Worm (Caenorhabditis elegans) whole organism, L1 larva: Measurements from ENCODE around the gene srt-34.
A peak's percentile ranks its signal among the peaks of the same experiment; 100 is the strongest.

Experiments used
- F16B12.6 ChIP-seq: fragments of 150-350 bp; optimal IDR thresholded peaks from 2 replicates; lab custom pipeline; 2014; ENCODE audit warnings: missing biosample characterization, missing genetic modification characterization
- Y116A8C.19 ChIP-seq: sonication (generic microtip); optimal IDR thresholded peaks from 2 replicates; lab custom pipeline; 2016; ENCODE audit warnings: missing compliant biosample characterization, missing genetic modification characterization, borderline replicate concordance
- aly-2 ChIP-seq: fragments of 150-350 bp; optimal IDR thresholded peaks from 2 replicates; lab custom pipeline; 2014; ENCODE audit warnings: missing biosample characterization, missing genetic modification characterization
- ama-1 ChIP-seq: fragments of 150-350 bp; optimal IDR thresholded peaks from 2 replicates; lab custom pipeline; 2014
- blmp-1 ChIP-seq: fragments of 150-350 bp; optimal IDR thresholded peaks from 2 replicates; lab custom pipeline; 2014; ENCODE audit warnings: missing biosample characterization, missing genetic modification characterization
- ceh-82 ChIP-seq, 3 experiments: fragments of 150-350 bp in 1 of 3; sonication (generic microtip) in 2 of 3; optimal IDR thresholded peaks; 2 replicates each; lab custom pipeline; 2014 to 2017; ENCODE audit warnings: missing biosample characterization in 3 of 3, missing genetic modification characterization in 3 of 3
- efl-1 ChIP-seq, 4 experiments: fragments of 150-350 bp; optimal IDR thresholded peaks in 3 of 4; peaks in 1 of 4; 1 replicate in 1 of 4; 2 replicates in 3 of 4; lab custom pipeline; 2014; ENCODE audit warnings: missing biosample characterization in 2 of 4, missing genetic modification characterization in 2 of 4, missing genetic modification reagents in 2 of 4
- elt-2 ChIP-seq: sonication (generic microtip); optimal IDR thresholded peaks from 2 replicates; lab custom pipeline; 2016; ENCODE audit warnings: missing genetic modification characterization, mild to moderate bottlenecking, inconsistent platforms, missing compliant biosample characterization, missing genetic modification reagents
- ets-5 ChIP-seq: fragments of 200-800 bp; sonication (Bioruptor generic); IDR thresholded peaks from 2 replicates; pipeline ENCODE4 v1.3.6; 2022; ENCODE audit warnings: missing genetic modification characterization, missing compliant biosample characterization
- fkh-8 ChIP-seq: sonication (generic microtip); optimal IDR thresholded peaks from 2 replicates; lab custom pipeline; 2016; ENCODE audit warnings: mild to moderate bottlenecking, missing genetic modification characterization, missing compliant biosample characterization
- grh-1 ChIP-seq: fragments of 200-800 bp; sonication (Bioruptor generic); IDR thresholded peaks from 2 replicates; pipeline ENCODE4 v1.3.6; 2022; ENCODE audit warnings: missing genetic modification reagents, missing genetic modification characterization, missing compliant biosample characterization
- isw-1 ChIP-seq: fragments of 200-800 bp; sonication (Bioruptor generic); IDR thresholded peaks from 2 replicates; pipeline ENCODE4 v1.3.6; 2022; ENCODE audit warnings: missing genetic modification characterization, missing compliant biosample characterization
- lin-14 ChIP-seq: fragments of 200-800 bp; sonication (Bioruptor generic); optimal IDR thresholded peaks from 2 replicates; lab custom pipeline; 2018; ENCODE audit warnings: mild to moderate bottlenecking, missing genetic modification characterization, moderate library complexity, missing compliant biosample characterization
- lin-15B ChIP-seq: fragments of 150-350 bp; sonication (generic microtip); optimal IDR thresholded peaks from 3 replicates; lab custom pipeline; 2014; ENCODE audit warnings: missing biosample characterization, missing genetic modification characterization
- lin-39 ChIP-seq: fragments of 150-350 bp; optimal IDR thresholded peaks from 2 replicates; lab custom pipeline; 2014; ENCODE audit warnings: missing biosample characterization, missing genetic modification reagents, missing genetic modification characterization
- lsy-2 ChIP-seq, 2 experiments: fragments of 150-350 bp; optimal IDR thresholded peaks; 2 replicates each; lab custom pipeline; 2014; ENCODE audit warnings: missing biosample characterization in 2 of 2, missing genetic modification characterization in 2 of 2
- mab-9 ChIP-seq: fragments of 200-800 bp; sonication (Bioruptor generic); IDR thresholded peaks from 2 replicates; pipeline ENCODE4 v1.3.6; 2022; ENCODE audit warnings: missing genetic modification reagents, missing genetic modification characterization, missing compliant biosample characterization
- nhr-12 ChIP-seq: sonication (generic microtip); optimal IDR thresholded peaks from 2 replicates; lab custom pipeline; 2017; ENCODE audit warnings: missing biosample characterization, missing genetic modification characterization
- nhr-28 ChIP-seq: fragments of 150-350 bp; optimal IDR thresholded peaks from 2 replicates; lab custom pipeline; 2014; ENCODE audit warnings: missing biosample characterization, missing genetic modification characterization
- nhr-77 ChIP-seq: fragments of 150-350 bp; optimal IDR thresholded peaks from 2 replicates; lab custom pipeline; 2014; ENCODE audit warnings: missing biosample characterization, missing genetic modification characterization
- nhr-84 ChIP-seq: sonication (generic microtip); optimal IDR thresholded peaks from 2 replicates; lab custom pipeline; 2017; ENCODE audit warnings: missing biosample characterization, missing genetic modification characterization
- nhr-85 ChIP-seq: sonication (generic microtip); peaks from one replicate; lab custom pipeline; 2016; ENCODE audit warnings: missing genetic modification characterization, inconsistent platforms, missing compliant biosample characterization
- nhr-90 ChIP-seq: sonication (generic microtip); optimal IDR thresholded peaks from 2 replicates; lab custom pipeline; 2016; ENCODE audit warnings: mild to moderate bottlenecking, missing genetic modification characterization, missing compliant biosample characterization; ENCODE audit not compliant: poor library complexity
- swsn-7 ChIP-seq: sonication (generic microtip); optimal IDR thresholded peaks from 2 replicates; lab custom pipeline; 2016; ENCODE audit warnings: missing genetic modification characterization, missing compliant biosample characterization
- tbx-2 ChIP-seq: sonication (generic microtip); optimal IDR thresholded peaks from 2 replicates; lab custom pipeline; 2016; ENCODE audit warnings: missing genetic modification characterization, missing compliant biosample characterization
- tlp-1 ChIP-seq: fragments of 150-350 bp; optimal IDR thresholded peaks from 2 replicates; lab custom pipeline; 2014; ENCODE audit warnings: missing biosample characterization, missing genetic modification characterization
- unc-130 ChIP-seq: fragments of 150-350 bp; optimal IDR thresholded peaks from 2 replicates; lab custom pipeline; 2017; ENCODE audit warnings: missing biosample characterization, missing genetic modification characterization, inconsistent platforms
- unc-98 ChIP-seq: fragments of 200-800 bp; sonication (Bioruptor generic); IDR thresholded peaks from 2 replicates; pipeline ENCODE4 v1.3.6; 2022; ENCODE audit warnings: missing genetic modification characterization, missing compliant biosample characterization
- ztf-4 ChIP-seq: fragments of 150-350 bp; optimal IDR thresholded peaks from 2 replicates; lab custom pipeline; 2014; ENCODE audit warnings: missing biosample characterization, missing genetic modification characterization

srt-34 gene

DNA sequence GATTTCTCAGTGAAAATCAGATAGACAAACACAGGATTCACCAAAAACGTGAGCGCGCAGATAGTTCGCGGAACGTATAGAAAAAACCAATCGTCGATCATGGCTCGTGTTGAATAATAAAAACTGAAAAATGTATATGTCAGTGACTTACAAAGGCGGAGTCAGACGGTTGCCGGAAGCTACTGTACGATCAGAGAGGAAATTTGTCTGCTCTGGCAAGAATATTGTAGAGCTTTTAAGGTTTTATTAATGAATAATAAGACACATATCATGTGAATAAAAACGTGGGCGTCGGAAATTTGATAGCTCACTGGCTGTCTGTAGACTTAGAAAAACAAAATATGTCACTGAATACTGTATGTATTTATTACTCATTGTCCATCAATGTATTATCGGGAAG lies 37.5 kb upstream of the srt-34 start, which contains the start of gene srj-57:
Gene srj-57, minus strand, starts transcription at position 101 of the 400 bp plus-strand sequence.
- TF ChIP-seq unc-130 (tag; lab: Kevin White, UChicago) = no peak
- no peak for TF ChIP-seq ceh-82 (tag; optimal IDR thresholded peaks at IDR 0.05; lab: Kevin White, UChicago)

DNA sequence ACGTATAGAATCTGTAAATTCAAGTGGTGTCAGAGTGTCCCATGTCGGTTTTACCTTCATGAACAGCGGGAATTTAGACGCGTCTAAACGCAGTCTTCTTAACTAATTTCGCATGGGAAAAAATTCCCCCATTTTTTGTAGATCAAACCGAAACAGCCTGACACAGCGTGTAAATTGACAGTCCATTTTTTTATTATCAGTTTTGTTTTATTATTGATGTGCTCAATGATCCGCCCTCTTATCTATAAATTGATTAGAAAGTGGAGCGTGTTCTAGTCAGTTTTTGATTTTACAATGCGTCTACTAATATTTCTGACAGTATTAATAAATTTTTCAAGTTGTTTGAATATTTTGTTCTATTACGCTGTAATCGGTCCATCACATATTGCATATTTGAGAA lies 31.1 kb upstream of the srt-34 start, which contains the start of gene ugt-53:
Gene ugt-53, plus strand, starts transcription at position 273 of the 400 bp plus-strand sequence.
- TF ChIP-seq grh-1 = no peak
- TF ChIP-seq nhr-12 (tag; lab: Kevin White, UChicago) = no peak
- TF ChIP-seq nhr-85 = peak; percentile 21
- TF ChIP-seq lin-39 = no peak
- peak; percentile 54 for TF ChIP-seq elt-2 (tag; lab: Kevin White, UChicago)
- no peak for TF ChIP-seq nhr-84

DNA sequence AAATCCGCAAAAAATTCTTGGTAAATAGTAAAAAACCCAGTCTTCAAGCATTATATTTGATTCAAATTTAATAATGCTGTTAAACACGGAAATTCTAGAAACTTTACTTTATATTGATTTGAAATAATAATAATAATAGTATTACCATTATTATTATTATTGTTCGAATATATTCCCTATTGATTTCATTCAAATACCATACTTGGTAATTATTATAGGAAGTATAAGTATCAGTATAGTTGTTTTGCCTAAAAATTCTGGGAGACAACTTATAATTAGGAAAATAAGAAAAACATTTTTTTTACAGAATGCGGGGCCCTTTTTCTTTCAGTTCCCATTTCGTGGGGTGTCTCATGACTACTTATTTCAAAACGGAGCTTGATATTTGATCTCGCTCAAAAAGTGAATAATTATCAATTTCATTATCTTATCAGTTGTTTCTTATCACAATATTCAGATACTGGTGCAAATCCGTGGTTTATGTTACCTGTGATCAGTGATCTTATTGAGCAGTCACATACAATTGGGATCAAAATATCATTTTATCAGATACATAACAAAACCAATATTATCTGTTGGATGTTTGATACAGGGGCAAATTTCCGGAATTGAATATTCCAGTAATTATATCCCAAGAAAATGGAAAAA lies 30.4 kb upstream of the srt-34 start, which contains the start of gene srj-49:
Gene srj-49, minus strand, starts transcription at position 51 of the 648 bp plus-strand sequence.
- TF ChIP-seq elt-2 (tag; lab: Kevin White, UChicago) (peak; percentile 96), isw-1 (GFP tag; lab: Robert Waterston, UW) (no peak)

DNA sequence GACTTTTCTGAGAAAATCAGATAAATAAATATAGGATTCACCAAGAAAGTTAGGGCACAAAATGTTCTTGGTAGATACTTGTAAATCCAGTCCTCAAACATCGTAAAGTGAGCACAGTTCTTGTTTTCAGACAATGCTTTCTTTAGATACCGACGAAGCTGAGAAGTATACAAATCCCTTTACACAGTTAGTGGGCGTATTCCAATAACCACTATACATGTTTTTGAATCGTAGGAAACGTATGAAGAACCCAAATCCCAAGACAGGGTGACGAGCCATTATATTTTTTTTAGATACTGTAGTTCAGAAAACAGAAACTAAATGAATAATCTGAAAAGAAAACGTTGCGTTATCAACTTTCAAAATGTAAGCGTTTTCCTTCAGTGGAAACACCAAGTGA lies 27.8 kb upstream of the srt-34 start, which contains the start of gene srj-44:
Gene srj-44, minus strand, starts transcription at position 101 of the 400 bp plus-strand sequence.
- TF ChIP-seq efl-1 (optimal IDR thresholded peaks at IDR 0.05; lab: Kevin White, UChicago) = no peak
- peak in 1 of 2 experiments; percentile 29 for TF ChIP-seq efl-1 (GFP tag; optimal IDR thresholded peaks at IDR 0.05 in 1 of 2; lab: Kevin White, UChicago)
- TF ChIP-seq unc-98 = no peak

DNA sequence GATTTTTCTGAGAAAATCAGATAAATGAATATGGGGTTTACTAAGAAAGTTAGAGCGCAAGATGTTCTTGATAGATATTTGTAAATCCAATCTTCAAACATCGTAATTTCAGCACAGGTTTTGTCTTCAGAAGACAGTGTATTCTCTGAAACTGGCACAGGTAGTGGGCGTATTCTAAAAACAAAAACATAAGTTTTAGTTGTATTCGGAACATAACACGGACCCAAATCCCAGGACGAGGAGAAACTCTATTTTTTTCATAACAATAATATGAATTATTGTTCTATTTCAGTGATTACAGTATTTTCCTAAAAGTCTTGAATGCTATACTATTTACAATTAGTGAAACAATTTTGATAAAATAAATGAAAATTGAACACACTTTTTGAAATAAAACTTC lies 18.5 kb upstream of the srt-34 start, which contains the start of gene srj-45:
Gene srj-45, minus strand, starts transcription at position 101 of the 400 bp plus-strand sequence.
- TF ChIP-seq ama-1 = no peak
- no peak for TF ChIP-seq aly-2 (tag; lab: Kevin White, UChicago)
- no peak for TF ChIP-seq Y116A8C.19 (tag; lab: Kevin White, UChicago)
- no peak for TF ChIP-seq lin-15B (tag; lab: Kevin White, UChicago)
- no peak for TF ChIP-seq lin-14 (GFP tag; lab: Kevin White, UChicago)
- TF ChIP-seq F16B12.6 = no peak
- no peak for TF ChIP-seq mab-9 (GFP tag; lab: Robert Waterston, UW)
- no peak for TF ChIP-seq tlp-1 (tag; lab: Kevin White, UChicago)
- TF ChIP-seq blmp-1 (tag; lab: Kevin White, UChicago) = no peak
- TF ChIP-seq ceh-82 (tag; optimal IDR thresholded peaks at IDR 0.05; lab: Kevin White, UChicago) = no peak

DNA sequence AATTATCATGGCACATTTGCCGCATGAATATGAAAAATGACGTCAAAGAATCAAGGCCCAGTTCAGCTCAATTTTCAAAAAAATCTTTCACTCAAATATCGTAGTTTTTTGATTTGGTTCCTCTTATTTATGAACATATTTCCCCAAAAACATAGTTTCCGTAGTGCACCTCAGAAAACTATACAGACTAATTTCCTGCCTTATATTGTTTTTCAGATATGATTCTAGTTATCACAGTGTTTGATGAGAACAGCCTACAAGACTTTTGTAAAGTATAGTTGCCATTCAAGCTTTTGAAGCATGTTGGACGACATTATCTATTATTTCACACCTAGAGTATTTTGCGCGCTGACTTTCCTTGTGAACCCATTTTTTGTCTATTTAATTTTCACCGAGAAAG lies 14.6 kb upstream of the srt-34 start, which contains the start of gene srj-50:
Gene srj-50, plus strand, starts transcription at position 301 of the 400 bp plus-strand sequence.
- no peak for TF ChIP-seq Y116A8C.19 (tag; lab: Kevin White, UChicago)
- TF ChIP-seq mab-9 (GFP tag; lab: Robert Waterston, UW) = no peak
- TF ChIP-seq nhr-90 = no peak
- no peak for TF ChIP-seq nhr-28 (tag; lab: Kevin White, UChicago)
- TF ChIP-seq tbx-2 (tag; lab: Kevin White, UChicago) = no peak
- no peak for TF ChIP-seq swsn-7 (tag; lab: Kevin White, UChicago)
- TF ChIP-seq ets-5 (GFP tag; lab: Robert Waterston, UW) = no peak
- no peak for TF ChIP-seq elt-2 (tag; lab: Kevin White, UChicago)
- TF ChIP-seq ama-1 = no peak
- TF ChIP-seq ztf-4 = no peak
- no peak for TF ChIP-seq fkh-8 (tag; lab: Kevin White, UChicago)
- TF ChIP-seq lin-39 = no peak
- no peak for TF ChIP-seq nhr-77 (tag; lab: Kevin White, UChicago)
- no peak for TF ChIP-seq lsy-2 (tag; optimal IDR thresholded peaks at IDR 0.05; lab: Kevin White, UChicago)
- TF ChIP-seq, all 84 proteins: peak for 0
